Fruit fly (Drosophila melanogaster): Measurements from ENCODE around the gene CG2680.

The CG2680 gene

dm6 chrX:2727506-2727905 lies 20.3 kb upstream of the CG2680 start, which contains the start of gene dwg (continued):
- TF ChIP-seq sug (tag; optimal IDR thresholded peaks at IDR 0.05): no peak
- no peak for TF ChIP-seq wdn (GFP tag; IDR thresholded peaks at IDR 0.05)
- TF ChIP-seq CoRest (tag; optimal IDR thresholded peaks at IDR 0.05): no peak
- no peak for TF ChIP-seq prd (optimal IDR thresholded peaks at IDR 0.05)
- TF ChIP-seq prd (GFP tag; IDR thresholded peaks at IDR 0.05): no peak
- TF ChIP-seq NK7.1 (GFP tag; optimal IDR thresholded peaks at IDR 0.05): no peak
- no peak for TF ChIP-seq gsb-n (tag; optimal IDR thresholded peaks at IDR 0.05)
- TF ChIP-seq chn (GFP tag; optimal IDR thresholded peaks at IDR 0.05): no peak
- no peak for TF ChIP-seq CG9215 (GFP tag; IDR thresholded peaks at IDR 0.05)
- TF ChIP-seq CG7745 (tag; optimal IDR thresholded peaks at IDR 0.05): no peak
- no peak for TF ChIP-seq CG17829 (tag; optimal IDR thresholded peaks at IDR 0.05)
- TF ChIP-seq bsh (GFP tag; optimal IDR thresholded peaks at IDR 0.05): no peak
- no peak for TF ChIP-seq B-H2 (GFP tag; optimal IDR thresholded peaks at IDR 0.05)
- TF ChIP-seq Neu2 (GFP tag; optimal IDR thresholded peaks at IDR 0.05; ENCODE audit: borderline replicate concordance): no peak
- peak; percentile 95; the same call in 3 of the 4 replicates for TF ChIP-seq chinmo (GFP tag; IDR thresholded peaks at IDR 0.05; ENCODE audit: partially characterized antibody)
- no peak for TF ChIP-seq CG11560 (tag; IDR thresholded peaks at IDR 0.05)
- TF ChIP-seq Nf-YB (GFP tag; optimal IDR thresholded peaks at IDR 0.05): no peak
- TF ChIP-seq bbx (GFP tag; IDR thresholded peaks at IDR 0.05; ENCODE audit: partially characterized antibody): peak; percentile 90
- TF ChIP-seq sisA (GFP tag; IDR thresholded peaks at IDR 0.05): no peak
- no peak for TF ChIP-seq CG10321 (GFP tag; IDR thresholded peaks at IDR 0.05)
- TF ChIP-seq Drgx (GFP tag; IDR thresholded peaks at IDR 0.05): no peak
- peak; percentile 87 for TF ChIP-seq unc-4 (GFP tag; IDR thresholded peaks at IDR 0.05; ENCODE audit: partially characterized antibody)
- no peak for TF ChIP-seq Pdp1 (GFP tag; optimal IDR thresholded peaks at IDR 0.05)
- TF ChIP-seq CG13775 (GFP tag; optimal IDR thresholded peaks at IDR 0.05): no peak
- no peak for TF ChIP-seq Elba2 (GFP tag; optimal IDR thresholded peaks at IDR 0.05)
- TF ChIP-seq Xrp1 (GFP tag; IDR thresholded peaks at IDR 0.05): no peak
- TF ChIP-seq CG32772 (GFP tag; IDR thresholded peaks at IDR 0.05): no peak
- peak; percentile 53 for TF ChIP-seq pzg (GFP tag; optimal IDR thresholded peaks at IDR 0.05)
- no peak for TF ChIP-seq NFAT (GFP tag; IDR thresholded peaks at IDR 0.05)
- no peak for TF ChIP-seq psq (GFP tag; optimal IDR thresholded peaks at IDR 0.05)
- no peak for TF ChIP-seq dysf (GFP tag; IDR thresholded peaks at IDR 0.05)
- TF ChIP-seq CG18262 (tag; optimal IDR thresholded peaks at IDR 0.05): no peak
- TF ChIP-seq nau (GFP tag; optimal IDR thresholded peaks at IDR 0.05): no peak
- TF ChIP-seq Max (GFP tag; optimal IDR thresholded peaks at IDR 0.05): no peak
- no peak for TF ChIP-seq CG2712 (tag; optimal IDR thresholded peaks at IDR 0.05)
- no peak for TF ChIP-seq Taf1 (GFP tag; IDR thresholded peaks at IDR 0.05)
- no peak for TF ChIP-seq crc (GFP tag; optimal IDR thresholded peaks at IDR 0.05)
- TF ChIP-seq lbe (GFP tag; optimal IDR thresholded peaks at IDR 0.05): no peak
- peak; percentile 67 for TF ChIP-seq CG3995 (GFP tag; optimal IDR thresholded peaks at IDR 0.05)
- no peak for TF ChIP-seq CG15479 (GFP tag; optimal IDR thresholded peaks at IDR 0.05)
- no peak for TF ChIP-seq slp2 (GFP tag; optimal IDR thresholded peaks at IDR 0.05)
- TF ChIP-seq CG8388 (GFP tag; optimal IDR thresholded peaks at IDR 0.05): no peak
- TF ChIP-seq CG16815 (GFP tag; optimal IDR thresholded peaks at IDR 0.05): no peak
- no peak for TF ChIP-seq grau (tag; optimal IDR thresholded peaks at IDR 0.05)
- TF ChIP-seq CG17802 (tag; optimal IDR thresholded peaks at IDR 0.05): no peak
- no peak for TF ChIP-seq insv (GFP tag; optimal IDR thresholded peaks at IDR 0.05)
- TF ChIP-seq pho (GFP tag; optimal IDR thresholded peaks at IDR 0.05): no peak
- TF ChIP-seq fd64A (GFP tag; optimal IDR thresholded peaks at IDR 0.05): no peak
- no peak for TF ChIP-seq zen (tag; optimal IDR thresholded peaks at IDR 0.05)
- TF ChIP-seq h (optimal IDR thresholded peaks at IDR 0.05): no peak
- no peak for TF ChIP-seq CG16779 (GFP tag; IDR thresholded peaks at IDR 0.05)
- TF ChIP-seq fu2 (GFP tag; optimal IDR thresholded peaks at IDR 0.05): no peak

Data from whole organism, embryonic.